Fruit fly (Drosophila melanogaster) whole organism: ENCODE measurements around the gene CG4766.

Experiments used
- CG8478 ChIP-seq: fragments of >200 bp; optimal IDR thresholded peaks from 2 replicates; lab custom pipeline; 2018; ENCODE audit warnings: inconsistent platforms
- Dll ChIP-seq: fragments of >200 bp; optimal IDR thresholded peaks from 2 replicates; lab custom pipeline; 2017
- EcR ChIP-seq, 2 experiments: fragments of >200 bp; optimal IDR thresholded peaks; 2 replicates each; lab custom pipeline; 2017; ENCODE audit warnings: missing biosample characterization in 2 of 2, missing genetic modification characterization in 2 of 2, missing genetic modification reagents in 2 of 2
- pan ChIP-seq: fragments of >200 bp; optimal IDR thresholded peaks from 2 replicates; lab custom pipeline; 2017
- psq ChIP-seq: fragments of >200 bp; optimal IDR thresholded peaks from 2 replicates; lab custom pipeline; 2017
- usp ChIP-seq: fragments of >200 bp; optimal IDR thresholded peaks from 2 replicates; lab custom pipeline; 2017; ENCODE audit warnings: missing biosample characterization, missing genetic modification characterization, mixed read lengths

Gene CG4766

dm6 chrX:6021414-6021813 is 20.8 kb upstream of the CG4766 start:
- no peak for TF ChIP-seq usp (GFP tag; lab: Kevin White, UChicago)

- no peak for TF ChIP-seq EcR (GFP tag; optimal IDR thresholded peaks at IDR 0.05; lab: Kevin White, UChicago)
- no peak for TF ChIP-seq usp (GFP tag; lab: Kevin White, UChicago)
- TF ChIP-seq Dll (lab: Kevin White, UChicago): no peak
- TF ChIP-seq CG8478 (lab: Kevin White, UChicago): no peak
- no peak for TF ChIP-seq psq (lab: Kevin White, UChicago)
- TF ChIP-seq pan (lab: Kevin White, UChicago): no peak
Observed at dm6 chrX:6020254-6020653, 19.7 kb upstream of the CG4766 start.

dm6 chrX:6012976-6013684 is 12.5 kb upstream of the CG4766 start, which contains the start of gene mab-21:
Gene mab-21, minus strand, starts transcription at chrX:6013181.
- no peak for TF ChIP-seq usp (GFP tag; lab: Kevin White, UChicago)
- no peak for TF ChIP-seq EcR (GFP tag; optimal IDR thresholded peaks at IDR 0.05; lab: Kevin White, UChicago)
- TF ChIP-seq CG8478 (lab: Kevin White, UChicago): peak; percentile 57
- TF ChIP-seq pan (lab: Kevin White, UChicago): no peak
- TF ChIP-seq psq (lab: Kevin White, UChicago): no peak
- TF ChIP-seq Dll (lab: Kevin White, UChicago): peak; percentile 82

- no peak for TF ChIP-seq pan (lab: Kevin White, UChicago)
- TF ChIP-seq psq (lab: Kevin White, UChicago): no peak
- TF ChIP-seq CG8478 (lab: Kevin White, UChicago): no peak
- TF ChIP-seq EcR (GFP tag; optimal IDR thresholded peaks at IDR 0.05; lab: Kevin White, UChicago): no peak
- TF ChIP-seq usp (GFP tag; lab: Kevin White, UChicago): no peak
Observed at dm6 chrX:6010539-6011268, 10.1 kb upstream of the CG4766 start.

- no peak for TF ChIP-seq EcR (GFP tag; optimal IDR thresholded peaks at IDR 0.05; lab: Kevin White, UChicago)
- TF ChIP-seq psq (lab: Kevin White, UChicago): no peak
Observed at dm6 chrX:6007502-6007901, 6.9 kb upstream of the CG4766 start.

dm6 chrX:6003830-6004229 is 3.2 kb upstream of the CG4766 start:
- TF ChIP-seq pan (lab: Kevin White, UChicago) (no peak), CG8478 (lab: Kevin White, UChicago) (no peak), psq (lab: Kevin White, UChicago) (no peak), EcR (GFP tag; optimal IDR thresholded peaks at IDR 0.05; lab: Kevin White, UChicago) (no peak), Dll (lab: Kevin White, UChicago) (no peak), usp (GFP tag; lab: Kevin White, UChicago) (no peak)

- TF ChIP-seq CG8478 (lab: Kevin White, UChicago): no peak
- no peak for TF ChIP-seq EcR (GFP tag; optimal IDR thresholded peaks at IDR 0.05; lab: Kevin White, UChicago)
- no peak for TF ChIP-seq usp (GFP tag; lab: Kevin White, UChicago)
- no peak for TF ChIP-seq Dll (lab: Kevin White, UChicago)
- no peak for TF ChIP-seq pan (lab: Kevin White, UChicago)
- no peak for TF ChIP-seq psq (lab: Kevin White, UChicago)
Observed at dm6 chrX:5997931-5998330, 2.7 kb downstream of the CG4766 start.

- no peak for TF ChIP-seq CG8478 (lab: Kevin White, UChicago)
- TF ChIP-seq psq (lab: Kevin White, UChicago): no peak
- no peak for TF ChIP-seq EcR (GFP tag; optimal IDR thresholded peaks at IDR 0.05; lab: Kevin White, UChicago)
- TF ChIP-seq Dll (lab: Kevin White, UChicago): no peak
Observed at dm6 chrX:5995951-5996350, 4.6 kb downstream of the CG4766 start.

- no peak for TF ChIP-seq usp (GFP tag; lab: Kevin White, UChicago)
- no peak for TF ChIP-seq pan (lab: Kevin White, UChicago)
- TF ChIP-seq CG8478 (lab: Kevin White, UChicago): no peak
- no peak for TF ChIP-seq EcR (GFP tag; optimal IDR thresholded peaks at IDR 0.05; lab: Kevin White, UChicago)
- no peak for TF ChIP-seq psq (lab: Kevin White, UChicago)
- no peak for TF ChIP-seq Dll (lab: Kevin White, UChicago)
Observed at dm6 chrX:5992767-5993325, 7.8 kb downstream of the CG4766 start.

dm6 chrX:5992141-5992540 is 8.5 kb downstream of the CG4766 start:
- TF ChIP-seq psq (lab: Kevin White, UChicago) (no peak), usp (GFP tag; lab: Kevin White, UChicago) (no peak), CG8478 (lab: Kevin White, UChicago) (no peak), Dll (lab: Kevin White, UChicago) (no peak), pan (lab: Kevin White, UChicago) (no peak), EcR (GFP tag; optimal IDR thresholded peaks at IDR 0.05; lab: Kevin White, UChicago) (no peak)

dm6 chrX:5989368-5989767 is 11.2 kb downstream of the CG4766 start:
- TF ChIP-seq usp (GFP tag; lab: Kevin White, UChicago) (no peak), pan (lab: Kevin White, UChicago) (no peak), psq (lab: Kevin White, UChicago) (no peak), Dll (lab: Kevin White, UChicago) (no peak)
